Worm (Caenorhabditis elegans): ENCODE results near the gene oac-32.

DNA sequence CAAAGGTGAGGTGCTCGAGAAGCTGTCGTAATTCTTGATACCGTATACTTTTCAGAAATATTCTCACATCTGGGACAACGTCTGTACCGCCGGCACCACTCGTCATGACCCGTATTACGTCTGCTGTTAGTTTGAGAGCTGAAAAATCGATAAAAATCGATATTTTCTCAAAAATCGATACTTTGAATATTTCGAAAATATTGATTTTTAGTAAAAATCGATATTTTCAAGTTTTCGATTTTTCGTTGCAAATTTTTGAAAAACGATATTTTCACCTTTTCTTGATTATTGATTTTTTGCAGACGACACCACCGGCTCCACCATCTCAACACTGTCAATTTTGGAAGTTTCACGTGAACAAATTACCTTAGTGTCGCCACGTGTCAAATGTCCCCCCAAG lies 49.8 kb downstream of the oac-32 start:
- TF ChIP-seq nhr-11 (tag; optimal IDR thresholded peaks at IDR 0.05), result no peak
- no peak for TF ChIP-seq pros-1 (tag; optimal IDR thresholded peaks at IDR 0.05)
- no peak for TF ChIP-seq syd-9 (tag; optimal IDR thresholded peaks at IDR 0.05)
- no peak for TF ChIP-seq hlh-6 (tag; optimal IDR thresholded peaks at IDR 0.05)
- no peak for TF ChIP-seq unc-86 (tag; optimal IDR thresholded peaks at IDR 0.05)
- no peak for TF ChIP-seq fax-1 (tag; optimal IDR thresholded peaks at IDR 0.05)
- TF ChIP-seq dve-1 (tag; optimal IDR thresholded peaks at IDR 0.05), result no peak
- no peak for TF ChIP-seq fkh-10 (GFP tag; optimal IDR thresholded peaks at IDR 0.05)

Measured in whole organism, late embryonic.